Fruit fly (Drosophila melanogaster): ENCODE measurements around the gene vls.

Gene vls

DNA sequence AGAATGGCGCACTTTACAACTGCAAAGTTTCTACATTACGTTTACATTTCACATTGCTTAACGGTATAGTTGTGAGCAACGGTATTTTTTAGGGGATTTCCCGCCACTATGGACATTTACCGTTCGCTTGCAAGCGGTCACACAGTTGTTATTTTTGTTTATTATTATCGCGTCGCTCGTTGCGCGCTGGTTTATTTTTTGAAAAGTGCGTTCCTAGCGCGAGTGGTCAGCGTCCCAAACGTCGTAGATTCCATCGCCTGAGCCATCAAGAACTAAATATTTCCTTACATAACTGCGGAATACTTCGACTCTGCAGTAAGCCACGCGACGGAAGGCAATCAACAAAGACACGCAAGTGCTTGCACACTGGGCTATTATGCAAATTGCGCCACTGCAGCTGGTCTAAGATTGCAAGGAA is 763 bp upstream of the vls start, which contains the start of gene bwa (continued):
- TF ChIP-seq CG9876 (GFP tag; optimal IDR thresholded peaks at IDR 0.05) (no peak), exex (tag; optimal IDR thresholded peaks at IDR 0.05) (no peak), gro (GFP tag; optimal IDR thresholded peaks at IDR 0.05) (peak; percentile 41), CG10543 (GFP tag; optimal IDR thresholded peaks at IDR 0.05) (no peak), CG5245 (GFP tag; optimal IDR thresholded peaks at IDR 0.05) (no peak), H2.0 (GFP tag; IDR thresholded peaks at IDR 0.05) (no peak), BtbVII (GFP tag; optimal IDR thresholded peaks at IDR 0.05) (no peak), zfh2 (GFP tag; optimal IDR thresholded peaks at IDR 0.05) (no peak), seq (GFP tag; IDR thresholded peaks at IDR 0.05) (no peak), Ssrp (tag; optimal IDR thresholded peaks at IDR 0.05) (no peak), fd3F (GFP tag; optimal IDR thresholded peaks at IDR 0.05) (no peak), kni (GFP tag; optimal IDR thresholded peaks at IDR 0.05) (no peak), lbe (GFP tag; optimal IDR thresholded peaks at IDR 0.05) (no peak), CG14441 (GFP tag; IDR thresholded peaks at IDR 0.05) (no peak), trh (GFP tag; optimal IDR thresholded peaks at IDR 0.05) (no peak), jing (GFP tag; optimal IDR thresholded peaks at IDR 0.05) (no peak), bab2 (GFP tag; optimal IDR thresholded peaks at IDR 0.05) (no peak), dm (GFP tag; optimal IDR thresholded peaks at IDR 0.05) (no peak), Kr (GFP tag; optimal IDR thresholded peaks at IDR 0.05) (no peak), unpg (GFP tag; optimal IDR thresholded peaks at IDR 0.05) (no peak), B-H2 (GFP tag; optimal IDR thresholded peaks at IDR 0.05) (no peak), CG42726 (GFP tag; IDR thresholded peaks at IDR 0.05; ENCODE audit: partially characterized antibody) (0 out of 2 replicates have a peak, but pooled peaks have one; percentile 53), grn (GFP tag; optimal IDR thresholded peaks at IDR 0.05) (no peak), Dfd (GFP tag; optimal IDR thresholded peaks at IDR 0.05) (no peak), bsh (GFP tag; optimal IDR thresholded peaks at IDR 0.05) (no peak), HmgZ (tag; optimal IDR thresholded peaks at IDR 0.05) (no peak), Sry-β (GFP tag; optimal IDR thresholded peaks at IDR 0.05) (no peak), amos (GFP tag; IDR thresholded peaks at IDR 0.05; ENCODE audit: partially characterized antibody) (peak; percentile 46; the same call in 1 of the 2 replicates), CG17802 (tag; optimal IDR thresholded peaks at IDR 0.05) (no peak), CG7786 (GFP tag; optimal IDR thresholded peaks at IDR 0.05) (no peak), CG10267 (tag; optimal IDR thresholded peaks at IDR 0.05) (peak; percentile 31), CG31388 (GFP tag; optimal IDR thresholded peaks at IDR 0.05) (no peak), CG13894 (tag; optimal IDR thresholded peaks at IDR 0.05) (no peak), tio (GFP tag; optimal IDR thresholded peaks at IDR 0.05) (no peak), CG3847 (GFP tag; IDR thresholded peaks at IDR 0.05) (0 out of 2 replicates have a peak, but pooled peaks have one; percentile 27), nom (GFP tag; optimal IDR thresholded peaks at IDR 0.05) (peak; percentile 25), Med (GFP tag) (peak; percentile 73), Opbp (GFP tag; IDR thresholded peaks at IDR 0.05; ENCODE audit: partially characterized antibody) (peak; percentile 39; the same call in 1 of the 3 replicates), CG2129 (GFP tag; IDR thresholded peaks at IDR 0.05; ENCODE audit: partially characterized antibody) (no peak), sqz (GFP tag; optimal IDR thresholded peaks at IDR 0.05) (no peak), CG6175 (GFP tag; IDR thresholded peaks at IDR 0.05) (no peak), luna (GFP tag; optimal IDR thresholded peaks at IDR 0.05) (no peak), ewg (GFP tag; optimal IDR thresholded peaks at IDR 0.05) (no peak), CG15601 (tag; optimal IDR thresholded peaks at IDR 0.05) (no peak), da (GFP tag; optimal IDR thresholded peaks at IDR 0.05) (no peak), scrt (GFP tag; optimal IDR thresholded peaks at IDR 0.05) (no peak), CG6683 (GFP tag; optimal IDR thresholded peaks at IDR 0.05) (no peak), Meics (GFP tag; optimal IDR thresholded peaks at IDR 0.05) (no peak), CG2120 (GFP tag; optimal IDR thresholded peaks at IDR 0.05) (no peak), CG10959 (GFP tag; IDR thresholded peaks at IDR 0.05) (no peak), H15 (GFP tag; IDR thresholded peaks at IDR 0.05) (no peak)

Measured in whole organism, embryonic.